Worm (Caenorhabditis elegans) whole organism, late embryonic: ENCODE results near the gene C41G11.1.

Source experiments
- C38D4.7 ChIP-seq: fragments of 200-800 bp; sonication (Bioruptor generic); optimal IDR thresholded peaks from 2 replicates; lab custom pipeline; 2018; ENCODE audit warnings: mild to moderate bottlenecking, missing genetic modification characterization, moderate library complexity, missing compliant biosample characterization
- F13H6.1 ChIP-seq: sonication (generic microtip); optimal IDR thresholded peaks from 2 replicates; lab custom pipeline; 2016; ENCODE audit warnings: missing genetic modification characterization, missing compliant biosample characterization
- K02D7.2 ChIP-seq: sonication (generic microtip); optimal IDR thresholded peaks from 2 replicates; lab custom pipeline; 2017; ENCODE audit warnings: mild to moderate bottlenecking, missing genetic modification characterization, missing compliant biosample characterization
- K09A11.1 ChIP-seq: sonication (generic microtip); optimal IDR thresholded peaks from 2 replicates; lab custom pipeline; 2017; ENCODE audit warnings: antibody characterized with exemption, mild to moderate bottlenecking, missing genetic modification characterization, missing compliant biosample characterization; ENCODE audit not compliant: insufficient read depth
- T23F11.4 ChIP-seq: fragments of 200-800 bp; sonication (Bioruptor generic); optimal IDR thresholded peaks from 2 replicates; lab custom pipeline; 2018; ENCODE audit warnings: mild to moderate bottlenecking, missing genetic modification characterization, missing compliant biosample characterization
- Y22D7AL.16 ChIP-seq: sonication (generic microtip); optimal IDR thresholded peaks from 2 replicates; lab custom pipeline; 2016; ENCODE audit warnings: missing genetic modification characterization, missing compliant biosample characterization
- ceh-14 ChIP-seq: sonication (generic microtip); optimal IDR thresholded peaks from 2 replicates; lab custom pipeline; 2016; ENCODE audit warnings: missing genotype, missing genetic modification characterization, missing compliant biosample characterization
- ceh-18 ChIP-seq: sonication (generic microtip); optimal IDR thresholded peaks from 2 replicates; lab custom pipeline; 2016; ENCODE audit warnings: missing genetic modification characterization, missing compliant biosample characterization
- ceh-19 ChIP-seq: fragments of 200-800 bp; sonication (Bioruptor generic); optimal IDR thresholded peaks from 2 replicates; lab custom pipeline; 2018; ENCODE audit warnings: mild to moderate bottlenecking, missing genetic modification characterization, missing compliant biosample characterization
- ceh-22 ChIP-seq: sonication (generic microtip); optimal IDR thresholded peaks from 2 replicates; lab custom pipeline; 2017; ENCODE audit warnings: missing biosample characterization, missing genetic modification characterization
- ceh-30 ChIP-seq: fragments of 150-350 bp; optimal IDR thresholded peaks from 2 replicates; lab custom pipeline; 2014; ENCODE audit warnings: missing biosample characterization, missing genetic modification characterization
- ceh-31 ChIP-seq: sonication (generic microtip); optimal IDR thresholded peaks from 2 replicates; lab custom pipeline; 2016; ENCODE audit warnings: missing genetic modification characterization, missing compliant biosample characterization
- ceh-34 ChIP-seq: sonication (generic microtip); optimal IDR thresholded peaks from 2 replicates; lab custom pipeline; 2016; ENCODE audit warnings: mild to moderate bottlenecking, missing genetic modification characterization, missing compliant biosample characterization
- dmd-4 ChIP-seq: sonication (generic microtip); optimal IDR thresholded peaks from 2 replicates; lab custom pipeline; 2016; ENCODE audit warnings: borderline replicate concordance, missing genetic modification characterization, missing compliant biosample characterization
- dve-1 ChIP-seq: sonication (generic microtip); optimal IDR thresholded peaks from 2 replicates; lab custom pipeline; 2017; ENCODE audit warnings: antibody characterized with exemption, mild to moderate bottlenecking, missing genetic modification characterization, missing compliant biosample characterization
- elt-2 ChIP-seq: sonication (generic microtip); optimal IDR thresholded peaks from 2 replicates; lab custom pipeline; 2016; ENCODE audit warnings: missing genetic modification reagents, missing genetic modification characterization, missing compliant biosample characterization
- ets-4 ChIP-seq: sonication (generic microtip); optimal IDR thresholded peaks from 2 replicates; lab custom pipeline; 2016; ENCODE audit warnings: missing genetic modification characterization, missing compliant biosample characterization
- eyg-1 ChIP-seq: sonication (generic microtip); optimal IDR thresholded peaks from 2 replicates; lab custom pipeline; 2016; ENCODE audit warnings: missing genotype, missing genetic modification characterization, missing compliant biosample characterization
- fax-1 ChIP-seq: sonication (generic microtip); optimal IDR thresholded peaks from 2 replicates; lab custom pipeline; 2016; ENCODE audit warnings: missing genotype, missing genetic modification characterization, missing compliant biosample characterization
- fkh-6 ChIP-seq: sonication (generic microtip); optimal IDR thresholded peaks from 2 replicates; lab custom pipeline; 2016; ENCODE audit warnings: missing genetic modification characterization, missing compliant biosample characterization
- gmeb-2 ChIP-seq: sonication (generic microtip); optimal IDR thresholded peaks from 2 replicates; lab custom pipeline; 2016; ENCODE audit warnings: missing genetic modification characterization, inconsistent platforms, missing compliant biosample characterization
- hlh-15 ChIP-seq: sonication (generic microtip); optimal IDR thresholded peaks from 2 replicates; lab custom pipeline; 2016; ENCODE audit warnings: missing genetic modification characterization, missing compliant biosample characterization
- hlh-30 ChIP-seq: sonication (generic microtip); optimal IDR thresholded peaks from 2 replicates; lab custom pipeline; 2017; ENCODE audit warnings: antibody characterized with exemption, missing genetic modification characterization, missing compliant biosample characterization; ENCODE audit not compliant: insufficient read depth
- hlh-6 ChIP-seq: sonication (generic microtip); optimal IDR thresholded peaks from 2 replicates; lab custom pipeline; 2016; ENCODE audit warnings: missing genotype, missing genetic modification characterization, missing compliant biosample characterization
- lim-6 ChIP-seq: sonication (generic microtip); optimal IDR thresholded peaks from 2 replicates; lab custom pipeline; 2016; ENCODE audit warnings: missing genetic modification characterization, missing compliant biosample characterization
- lin-11 ChIP-seq: fragments of 200-800 bp; sonication (Bioruptor generic); optimal IDR thresholded peaks from 2 replicates; lab custom pipeline; 2018; ENCODE audit warnings: mild to moderate bottlenecking, missing genetic modification characterization, missing compliant biosample characterization
- madf-2 ChIP-seq: sonication (generic microtip); optimal IDR thresholded peaks from 2 replicates; lab custom pipeline; 2017; ENCODE audit warnings: missing genetic modification characterization, missing compliant biosample characterization
- mec-3 ChIP-seq: sonication (generic microtip); optimal IDR thresholded peaks from 2 replicates; lab custom pipeline; 2016; ENCODE audit warnings: borderline replicate concordance, missing genetic modification characterization, missing compliant biosample characterization
- nfya-1 ChIP-seq: sonication (generic microtip); optimal IDR thresholded peaks from 2 replicates; lab custom pipeline; 2017; ENCODE audit warnings: missing genetic modification characterization, mild to moderate bottlenecking, missing compliant biosample characterization, antibody characterized with exemption, moderate library complexity
- nhr-11 ChIP-seq: fragments of 150-350 bp; optimal IDR thresholded peaks from 2 replicates; lab custom pipeline; 2014; ENCODE audit warnings: missing biosample characterization, missing genetic modification characterization
- npax-4 ChIP-seq: sonication (generic microtip); optimal IDR thresholded peaks from 2 replicates; lab custom pipeline; 2016; ENCODE audit warnings: missing genetic modification characterization, missing compliant biosample characterization
- pag-3 ChIP-seq: sonication (generic microtip); optimal IDR thresholded peaks from 2 replicates; lab custom pipeline; 2016; ENCODE audit warnings: missing compliant biosample characterization, missing genetic modification characterization, borderline replicate concordance
- pat-9 ChIP-seq: fragments of 200-800 bp; sonication (Bioruptor generic); optimal IDR thresholded peaks from 2 replicates; lab custom pipeline; 2018; ENCODE audit warnings: mild to moderate bottlenecking, missing genetic modification characterization, moderate library complexity, missing compliant biosample characterization
- pha-2 ChIP-seq: sonication (generic microtip); optimal IDR thresholded peaks from 2 replicates; lab custom pipeline; 2017; ENCODE audit warnings: mild to moderate bottlenecking, missing genetic modification characterization, missing compliant biosample characterization
- pha-4 ChIP-seq: fragments of 150-350 bp; optimal IDR thresholded peaks from 2 replicates; lab custom pipeline; 2018; ENCODE audit warnings: missing biosample characterization, missing genetic modification reagents, missing genetic modification characterization
- pqm-1 ChIP-seq: sonication (generic microtip); optimal IDR thresholded peaks from 2 replicates; lab custom pipeline; 2016; ENCODE audit warnings: missing genetic modification characterization, missing compliant biosample characterization
- pros-1 ChIP-seq: fragments of 150-350 bp; optimal IDR thresholded peaks from 2 replicates; lab custom pipeline; 2014; ENCODE audit warnings: missing biosample characterization, missing genetic modification reagents, missing genetic modification characterization
- ref-2 ChIP-seq: sonication (generic microtip); optimal IDR thresholded peaks from 2 replicates; lab custom pipeline; 2016; ENCODE audit warnings: missing genetic modification characterization, missing compliant biosample characterization
- rnt-1 ChIP-seq: sonication (generic microtip); optimal IDR thresholded peaks from 2 replicates; lab custom pipeline; 2016; ENCODE audit warnings: missing genetic modification characterization, missing compliant biosample characterization
- sox-2 ChIP-seq: fragments of 200-800 bp; sonication (Bioruptor generic); IDR thresholded peaks from 2 replicates; pipeline ENCODE4 v1.3.6; 2022; ENCODE audit warnings: missing genetic modification reagents, missing genetic modification characterization, missing compliant biosample characterization
- sox-4 ChIP-seq: sonication (generic microtip); optimal IDR thresholded peaks from 2 replicates; lab custom pipeline; 2017; ENCODE audit warnings: mild to moderate bottlenecking, missing genetic modification characterization, inconsistent platforms, missing compliant biosample characterization
- syd-9 ChIP-seq: sonication (generic microtip); optimal IDR thresholded peaks from 2 replicates; lab custom pipeline; 2016; ENCODE audit warnings: mild to moderate bottlenecking, missing genetic modification characterization, moderate library complexity, missing compliant biosample characterization
- tbx-7 ChIP-seq: sonication (generic microtip); optimal IDR thresholded peaks from 2 replicates; lab custom pipeline; 2016; ENCODE audit warnings: missing genotype, missing genetic modification characterization, missing compliant biosample characterization
- ttx-3 ChIP-seq: sonication (generic microtip); optimal IDR thresholded peaks from 2 replicates; lab custom pipeline; 2016; ENCODE audit warnings: missing genetic modification reagents, missing genetic modification characterization, missing compliant biosample characterization
- unc-42 ChIP-seq: sonication (generic microtip); optimal IDR thresholded peaks from 2 replicates; lab custom pipeline; 2016; ENCODE audit warnings: missing genotype, missing genetic modification characterization, missing compliant biosample characterization
- zip-5 ChIP-seq: sonication (generic microtip); optimal IDR thresholded peaks from 2 replicates; lab custom pipeline; 2016; ENCODE audit warnings: missing genetic modification characterization, missing compliant biosample characterization

The C41G11.1 gene

ce11 chrX:5713479-5713878 is 6.5 kb downstream of the C41G11.1 start:
- TF ChIP-seq ceh-18 (tag; lab: Kevin White, UChicago) (no peak), ets-4 (tag; lab: Kevin White, UChicago) (no peak)

- TF ChIP-seq ceh-22 = no peak
- TF ChIP-seq Y22D7AL.16 (tag; lab: Kevin White, UChicago) = no peak
- no peak for TF ChIP-seq hlh-15
- TF ChIP-seq dmd-4 = no peak
- TF ChIP-seq ceh-30 (tag; lab: Kevin White, UChicago) = no peak
- no peak for TF ChIP-seq ceh-19 (GFP tag; lab: Kevin White, UChicago)
- no peak for TF ChIP-seq zip-5
- TF ChIP-seq npax-4 = no peak
- no peak for TF ChIP-seq ref-2 (tag; lab: Kevin White, UChicago)
- no peak for TF ChIP-seq pat-9 (tag; lab: Kevin White, UChicago)
- no peak for TF ChIP-seq lim-6 (tag; lab: Kevin White, UChicago)
- TF ChIP-seq eyg-1 (tag; lab: Kevin White, UChicago) = no peak
- TF ChIP-seq F13H6.1 = no peak
- no peak for TF ChIP-seq hlh-30 (tag; lab: Kevin White, UChicago)
- TF ChIP-seq sox-4 (tag; lab: Kevin White, UChicago) = no peak
- no peak for TF ChIP-seq pros-1 (tag; lab: Kevin White, UChicago)
- no peak for TF ChIP-seq rnt-1 (tag; lab: Kevin White, UChicago)
- no peak for TF ChIP-seq ceh-34 (tag; lab: Kevin White, UChicago)
- no peak for TF ChIP-seq K02D7.2 (tag; lab: Kevin White, UChicago)
- no peak for TF ChIP-seq fkh-6 (tag; lab: Kevin White, UChicago)
Measured at ce11 chrX:5710637-5711036, 9.4 kb downstream of the C41G11.1 start, which contains the start of gene cat-1. Gene cat-1, minus strand, starts transcription at chrX:5710737.

- TF ChIP-seq ceh-19 (GFP tag; lab: Kevin White, UChicago) (no peak), pqm-1 (tag; lab: Kevin White, UChicago) (no peak), ttx-3 (tag; lab: Kevin White, UChicago) (no peak), T23F11.4 (GFP tag; lab: Kevin White, UChicago) (no peak), mec-3 (tag; lab: Kevin White, UChicago) (no peak), npax-4 (no peak), C38D4.7 (GFP tag; lab: Kevin White, UChicago) (no peak), lim-6 (tag; lab: Kevin White, UChicago) (no peak), ceh-18 (tag; lab: Kevin White, UChicago) (no peak)
Measured at ce11 chrX:5709205-5709604, 10.8 kb downstream of the C41G11.1 start.

ce11 chrX:5707809-5708208 is 12.2 kb downstream of the C41G11.1 start:
- TF ChIP-seq tbx-7 (tag; lab: Kevin White, UChicago) (peak; percentile 63), sox-2 (GFP tag; lab: Robert Waterston, UW) (peak; percentile 91), C38D4.7 (GFP tag; lab: Kevin White, UChicago) (peak; percentile 84), fkh-6 (tag; lab: Kevin White, UChicago) (peak; percentile 89), pha-2 (peak; percentile 91), Y22D7AL.16 (tag; lab: Kevin White, UChicago) (peak; percentile 75), T23F11.4 (GFP tag; lab: Kevin White, UChicago) (peak; percentile 78), pha-4 (no peak), gmeb-2 (tag; lab: Kevin White, UChicago) (peak; percentile 81), hlh-6 (peak; percentile 93), elt-2 (tag; lab: Kevin White, UChicago) (peak; percentile 93), sox-4 (tag; lab: Kevin White, UChicago) (peak; percentile 93), madf-2 (peak; percentile 84), ceh-18 (tag; lab: Kevin White, UChicago) (peak; percentile 63), lin-11 (tag; lab: Kevin White, UChicago) (peak; percentile 87), ceh-14 (tag; lab: Kevin White, UChicago) (peak; percentile 76), syd-9 (tag; lab: Kevin White, UChicago) (peak; percentile 84), dve-1 (tag; lab: Kevin White, UChicago) (peak; percentile 71), unc-42 (peak; percentile 67), nhr-11 (tag; lab: Kevin White, UChicago) (no peak), K09A11.1 (tag; lab: Kevin White, UChicago) (peak; percentile 78), hlh-30 (tag; lab: Kevin White, UChicago) (peak; percentile 57), pat-9 (tag; lab: Kevin White, UChicago) (peak; percentile 91), ceh-31 (tag; lab: Kevin White, UChicago) (peak; percentile 76), nfya-1 (tag; lab: Kevin White, UChicago) (peak; percentile 46), pros-1 (tag; lab: Kevin White, UChicago) (no peak), fax-1 (tag; lab: Kevin White, UChicago) (peak; percentile 78), pag-3 (tag; lab: Kevin White, UChicago) (no peak)
